Fruit fly (Drosophila melanogaster): ENCODE measurements around the gene Jhbp11.

dm6 chr3R:27124588-27124987 is 23.6 kb downstream of the Jhbp11 start, which contains the start of gene CG6059:
- no peak for TF ChIP-seq CG7101 (tag; optimal IDR thresholded peaks at IDR 0.05)
- no peak for TF ChIP-seq cic (GFP tag; optimal IDR thresholded peaks at IDR 0.05)
- TF ChIP-seq bab1 (GFP tag; optimal IDR thresholded peaks at IDR 0.05) = no peak
- TF ChIP-seq ovo (GFP tag; optimal IDR thresholded peaks at IDR 0.05) = no peak
- no peak for TF ChIP-seq CG1620 (GFP tag; optimal IDR thresholded peaks at IDR 0.05)
- no peak for TF ChIP-seq CG14711 (tag; optimal IDR thresholded peaks at IDR 0.05)
- no peak for TF ChIP-seq Mnt (GFP tag; optimal IDR thresholded peaks at IDR 0.05)
- TF ChIP-seq CG33017 (tag; optimal IDR thresholded peaks at IDR 0.05) = no peak
- TF ChIP-seq kay (GFP tag; ENCODE audit: borderline replicate concordance) = no peak
- TF ChIP-seq tj (GFP tag; optimal IDR thresholded peaks at IDR 0.05) = no peak
- no peak for TF ChIP-seq toe (GFP tag; optimal IDR thresholded peaks at IDR 0.05)
- no peak for TF ChIP-seq Crg-1 (GFP tag; optimal IDR thresholded peaks at IDR 0.05)

Measured in whole organism, adult.